Fruit fly (Drosophila melanogaster): ENCODE results near the gene CG16762.

DNA sequence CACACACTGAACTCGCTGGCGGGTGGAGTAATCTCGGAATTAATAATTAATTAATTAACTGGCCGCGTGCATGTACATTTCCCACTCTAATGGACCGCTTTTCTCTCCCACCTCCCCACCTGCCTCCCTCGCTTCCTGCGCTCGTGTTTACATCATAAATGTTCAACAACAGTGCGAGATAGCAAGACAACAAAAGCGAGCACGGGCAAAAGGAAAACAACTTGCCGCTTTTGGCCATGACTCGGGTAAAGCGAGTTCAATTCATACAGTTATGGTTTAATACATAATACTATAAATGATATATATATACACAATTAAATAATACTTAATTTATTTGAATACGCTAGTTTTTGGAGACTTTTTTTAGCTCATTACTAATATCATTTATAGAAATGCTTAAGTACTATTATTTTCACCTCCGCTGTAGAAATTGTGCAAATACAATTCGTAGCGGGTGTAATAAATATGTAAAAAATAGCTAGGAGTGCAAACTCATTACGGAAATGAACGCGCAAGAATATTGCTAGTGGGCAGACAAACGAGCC is 48.9 kb downstream of the CG16762 start:
- TF ChIP-seq CG8478 (optimal IDR thresholded peaks at IDR 0.05), result no peak
- no peak for TF ChIP-seq CTCF (optimal IDR thresholded peaks at IDR 0.05)
